Fruit fly (Drosophila melanogaster): ENCODE data around the gene mud.
A peak's percentile ranks its signal among the peaks of the same experiment; 100 is the strongest.

mud gene

DNA sequence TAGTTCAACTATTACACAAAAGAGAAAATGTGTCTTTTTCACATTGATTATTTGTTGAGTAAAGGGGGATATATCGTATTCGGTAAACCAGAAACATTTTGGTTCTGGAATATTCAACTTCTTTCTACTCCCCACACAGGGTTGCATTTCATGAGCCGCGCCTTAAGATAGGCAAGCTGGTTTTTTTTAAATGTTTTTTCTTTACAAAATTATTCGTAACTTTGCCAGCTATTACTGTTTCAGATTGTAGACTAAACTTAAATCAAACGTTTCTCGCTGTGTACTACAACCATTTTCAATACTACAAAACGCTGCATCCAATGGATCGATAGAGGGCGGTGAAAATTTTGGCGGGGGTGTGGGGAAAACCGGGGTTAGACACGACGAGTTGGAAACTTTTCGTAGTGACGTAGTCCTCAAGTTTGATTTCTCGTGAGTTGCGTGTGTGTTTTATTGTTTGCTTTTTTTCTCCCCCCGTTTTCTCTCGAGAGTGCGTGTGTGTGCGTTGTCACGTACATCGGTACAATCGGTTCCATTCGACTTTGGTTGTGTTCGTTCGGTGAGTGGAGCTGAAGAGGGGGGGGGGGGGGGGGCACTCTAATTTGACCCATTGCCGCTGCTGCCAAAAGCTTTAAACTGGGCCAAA is 33.9 kb upstream of the mud start (continued):
- TF ChIP-seq MBD-R2 (GFP tag; IDR thresholded peaks at IDR 0.05) (no peak), ac (GFP tag; optimal IDR thresholded peaks at IDR 0.05) (no peak), toy (GFP tag; IDR thresholded peaks at IDR 0.05) (no peak), CG17912 (GFP tag; optimal IDR thresholded peaks at IDR 0.05) (no peak), wek (GFP tag; optimal IDR thresholded peaks at IDR 0.05) (no peak), Ada2b (GFP tag; IDR thresholded peaks at IDR 0.05) (peak; percentile 49; the same call in 1 of the 2 replicates), CHES-1-like (GFP tag; optimal IDR thresholded peaks at IDR 0.05) (peak; percentile 10), CoRest (tag; optimal IDR thresholded peaks at IDR 0.05) (peak; percentile 50), CG12104 (GFP tag; optimal IDR thresholded peaks at IDR 0.05) (peak; percentile 1), CG6765 (GFP tag; optimal IDR thresholded peaks at IDR 0.05) (no peak), Rfx (GFP tag; IDR thresholded peaks at IDR 0.05) (peak; percentile 52), chn (GFP tag; optimal IDR thresholded peaks at IDR 0.05) (no peak), odd (GFP tag; optimal IDR thresholded peaks at IDR 0.05) (no peak), H15 (GFP tag; IDR thresholded peaks at IDR 0.05) (no peak), sna (GFP tag; IDR thresholded peaks at IDR 0.05; ENCODE audit: partially characterized antibody) (0 out of 2 replicates have a peak, but pooled peaks have one; percentile 24), dmrt11E (tag; optimal IDR thresholded peaks at IDR 0.05) (peak; percentile 7), crp (GFP tag; optimal IDR thresholded peaks at IDR 0.05) (no peak), CG3407 (GFP tag; optimal IDR thresholded peaks at IDR 0.05) (peak; percentile 24), Fer3 (tag; optimal IDR thresholded peaks at IDR 0.05) (no peak), zfh1 (GFP tag; IDR thresholded peaks at IDR 0.05) (no peak), CG17612 (GFP tag; IDR thresholded peaks at IDR 0.05) (no peak), CG8478 (optimal IDR thresholded peaks at IDR 0.05) (no peak), Camta (GFP tag; optimal IDR thresholded peaks at IDR 0.05) (peak; percentile 28), Hand (GFP tag; optimal IDR thresholded peaks at IDR 0.05) (no peak), Elba2 (GFP tag; optimal IDR thresholded peaks at IDR 0.05) (no peak), dati (GFP tag; IDR thresholded peaks at IDR 0.05) (no peak), CG17361 (GFP tag; IDR thresholded peaks at IDR 0.05) (peak; percentile 46; the same call in 2 of the 3 replicates), lbe (GFP tag; optimal IDR thresholded peaks at IDR 0.05) (no peak), CG9797 (GFP tag; optimal IDR thresholded peaks at IDR 0.05) (no peak), CG9817 (tag; optimal IDR thresholded peaks at IDR 0.05) (no peak), CG7963 (GFP tag; IDR thresholded peaks at IDR 0.05; ENCODE audit: partially characterized antibody) (no peak), CG2875 (GFP tag; optimal IDR thresholded peaks at IDR 0.05) (no peak), crol (GFP tag; IDR thresholded peaks at IDR 0.05) (peak; percentile 88), sisA (GFP tag; IDR thresholded peaks at IDR 0.05) (no peak; the same call in 1 of the 2 replicates), bowl (GFP tag; IDR thresholded peaks at IDR 0.05) (no peak), CG18764 (GFP tag; optimal IDR thresholded peaks at IDR 0.05) (no peak), ash1 (GFP tag; optimal IDR thresholded peaks at IDR 0.05) (no peak), Oli (tag; optimal IDR thresholded peaks at IDR 0.05) (peak; percentile 46), Nf-YC (tag; optimal IDR thresholded peaks at IDR 0.05) (peak; percentile 17), Lim3 (GFP tag; IDR thresholded peaks at IDR 0.05) (no peak), CG17328 (GFP tag; IDR thresholded peaks at IDR 0.05) (0 out of 2 replicates have a peak, but pooled peaks have one; percentile 8), eyg (GFP tag; optimal IDR thresholded peaks at IDR 0.05) (no peak), CG13287 (GFP tag; IDR thresholded peaks at IDR 0.05; ENCODE audit: partially characterized antibody) (no peak), CG13894 (tag; optimal IDR thresholded peaks at IDR 0.05) (peak; percentile 49), dimm (GFP tag; IDR thresholded peaks at IDR 0.05) (no peak), Awh (GFP tag; IDR thresholded peaks at IDR 0.05) (no peak), Taf1 (GFP tag; IDR thresholded peaks at IDR 0.05) (no peak), gt (GFP tag; IDR thresholded peaks at IDR 0.05) (no peak), B-H2 (GFP tag; optimal IDR thresholded peaks at IDR 0.05) (no peak), sima (GFP tag; optimal IDR thresholded peaks at IDR 0.05) (no peak), twi (tag; optimal IDR thresholded peaks at IDR 0.05) (no peak)

Measured in whole organism, embryonic.